Worm (Caenorhabditis elegans) whole organism, L3 larva: Measurements from ENCODE around the gene W04B5.5.

Experiments used
- R02D3.7 ChIP-seq: fragments of 150-350 bp; optimal IDR thresholded peaks from 2 replicates; lab custom pipeline; 2014; ENCODE audit warnings: missing biosample characterization, missing genetic modification characterization
- ZK546.5 ChIP-seq: sonication (generic microtip); optimal IDR thresholded peaks from 2 replicates; lab custom pipeline; 2017; ENCODE audit warnings: missing biosample characterization, missing genetic modification characterization
- ama-1 ChIP-seq: fragments of 150-350 bp; optimal IDR thresholded peaks from 2 replicates; lab custom pipeline; 2018
- ceh-16 ChIP-seq: sonication (generic microtip); optimal IDR thresholded peaks from 2 replicates; lab custom pipeline; 2017; ENCODE audit warnings: missing biosample characterization, missing genetic modification characterization
- ceh-9 ChIP-seq: sonication (generic microtip); optimal IDR thresholded peaks from 2 replicates; lab custom pipeline; 2018; ENCODE audit warnings: missing biosample characterization, missing genetic modification characterization
- egl-27 ChIP-seq: sonication (generic microtip); optimal IDR thresholded peaks from 4 replicates; lab custom pipeline; 2017; ENCODE audit warnings: missing biosample characterization, missing genetic modification reagents, missing genetic modification characterization
- elt-2 ChIP-seq: sonication (generic microtip); optimal IDR thresholded peaks from 2 replicates; lab custom pipeline; 2016; ENCODE audit warnings: missing genetic modification reagents, mild to moderate bottlenecking, missing genetic modification characterization, missing compliant biosample characterization
- elt-3 ChIP-seq, 3 experiments: fragments of 150-350 bp in 1 of 3; sonication (generic microtip) in 2 of 3; optimal IDR thresholded peaks; 2 replicates in 2 of 3; 4 replicates in 1 of 3; lab custom pipeline; 2014 to 2017; ENCODE audit warnings: missing biosample characterization in 3 of 3, missing genetic modification characterization in 3 of 3
- eor-1 ChIP-seq, 2 experiments: fragments of 150-350 bp; optimal IDR thresholded peaks; 2 replicates each; lab custom pipeline; 2014 to 2018; ENCODE audit warnings: missing biosample characterization in 2 of 2, missing genetic modification characterization in 2 of 2
- fkh-2 ChIP-seq: fragments of 150-350 bp; optimal IDR thresholded peaks from 2 replicates; lab custom pipeline; 2014; ENCODE audit warnings: missing biosample characterization, missing genetic modification reagents, missing genetic modification characterization
- fos-1 ChIP-seq: fragments of 150-350 bp; optimal IDR thresholded peaks from 2 replicates; lab custom pipeline; 2014; ENCODE audit warnings: missing biosample characterization, missing genetic modification characterization
- hmg-11 ChIP-seq: sonication (generic microtip); optimal IDR thresholded peaks from 2 replicates; lab custom pipeline; 2016; ENCODE audit warnings: missing genetic modification characterization, missing compliant biosample characterization
- jun-1 ChIP-seq: fragments of 150-350 bp; optimal IDR thresholded peaks from 2 replicates; lab custom pipeline; 2014; ENCODE audit warnings: missing biosample characterization, missing genetic modification reagents, missing genetic modification characterization
- lin-15B ChIP-seq: fragments of 150-350 bp; optimal IDR thresholded peaks from 2 replicates; lab custom pipeline; 2014; ENCODE audit warnings: missing biosample characterization, missing genetic modification characterization
- lin-39 ChIP-seq: fragments of 150-350 bp; optimal IDR thresholded peaks from 2 replicates; lab custom pipeline; 2018; ENCODE audit warnings: missing biosample characterization, missing genetic modification reagents, missing genetic modification characterization
- lsy-12 ChIP-seq: sonication (generic microtip); optimal IDR thresholded peaks from 2 replicates; lab custom pipeline; 2016; ENCODE audit warnings: mild to moderate bottlenecking, missing genetic modification characterization, missing compliant biosample characterization
- mml-1 ChIP-seq: fragments of 150-350 bp; sonication (generic microtip); optimal IDR thresholded peaks from 3 replicates; lab custom pipeline; 2014; ENCODE audit warnings: missing biosample characterization, missing genetic modification characterization
- nfya-1 ChIP-seq: sonication (generic microtip); optimal IDR thresholded peaks from 2 replicates; lab custom pipeline; 2017; ENCODE audit warnings: missing genetic modification characterization, mild to moderate bottlenecking, missing compliant biosample characterization, antibody characterized with exemption, moderate library complexity; ENCODE audit not compliant: insufficient read depth
- nhr-12 ChIP-seq: fragments of 150-350 bp; optimal IDR thresholded peaks from 2 replicates; lab custom pipeline; 2014; ENCODE audit warnings: missing biosample characterization, missing genetic modification characterization
- nhr-237 ChIP-seq: fragments of 150-350 bp; optimal IDR thresholded peaks from 2 replicates; lab custom pipeline; 2014; ENCODE audit warnings: missing biosample characterization, missing genetic modification characterization
- nhr-25 ChIP-seq: sonication (generic microtip); optimal IDR thresholded peaks from 2 replicates; lab custom pipeline; 2017; ENCODE audit warnings: missing biosample characterization, missing genetic modification characterization
- nhr-28 ChIP-seq: fragments of 150-350 bp; optimal IDR thresholded peaks from 2 replicates; lab custom pipeline; 2014; ENCODE audit warnings: missing biosample characterization, missing genetic modification characterization
- nhr-76 ChIP-seq: fragments of 150-350 bp; sonication (generic microtip); optimal IDR thresholded peaks from 5 replicates; lab custom pipeline; 2014; ENCODE audit warnings: missing biosample characterization, missing genetic modification characterization
- nhr-77 ChIP-seq: fragments of 150-350 bp; optimal IDR thresholded peaks from 2 replicates; lab custom pipeline; 2014; ENCODE audit warnings: missing biosample characterization, missing genetic modification characterization
- pha-4 ChIP-seq: fragments of 150-350 bp; optimal IDR thresholded peaks from 2 replicates; lab custom pipeline; 2014; ENCODE audit warnings: missing biosample characterization, missing genetic modification reagents, missing genetic modification characterization
- sea-2 ChIP-seq: fragments of 150-350 bp; sonication (generic microtip); optimal IDR thresholded peaks from 4 replicates; lab custom pipeline; 2014; ENCODE audit warnings: missing biosample characterization, missing genetic modification reagents, missing genetic modification characterization
- snpc-4 ChIP-seq: fragments of 150-350 bp; optimal IDR thresholded peaks from 2 replicates; lab custom pipeline; 2014; ENCODE audit warnings: missing biosample characterization, missing genetic modification characterization
- tbx-2 ChIP-seq: sonication (generic microtip); optimal IDR thresholded peaks from 2 replicates; lab custom pipeline; 2016; ENCODE audit warnings: mild to moderate bottlenecking, missing genetic modification characterization, missing compliant biosample characterization
- unc-62 ChIP-seq: fragments of 150-350 bp; sonication (generic microtip); optimal IDR thresholded peaks from 4 replicates; lab custom pipeline; 2014; ENCODE audit warnings: missing biosample characterization, missing genetic modification reagents, missing genetic modification characterization
- zag-1 ChIP-seq: fragments of 150-350 bp; optimal IDR thresholded peaks from 2 replicates; lab custom pipeline; 2014; ENCODE audit warnings: missing biosample characterization, missing genetic modification characterization
- ztf-11 ChIP-seq: fragments of 150-350 bp; optimal IDR thresholded peaks from 2 replicates; lab custom pipeline; 2014; ENCODE audit warnings: missing biosample characterization, missing genetic modification characterization

Gene W04B5.5

ce11 chrIII:2375918-2376317, 42.1 kb downstream of the W04B5.5 start, which contains the start of gene H14E04.2 (continued):
- no peak for TF ChIP-seq elt-2 (tag; lab: Kevin White, UChicago)
- TF ChIP-seq ama-1 (lab: Kevin White, UChicago): no peak
- peak; percentile 37 for TF ChIP-seq lin-39 (tag; lab: Kevin White, UChicago)
- no peak for TF ChIP-seq unc-62 (GFP tag; lab: Kevin White, UChicago)
- peak; percentile 78 for TF ChIP-seq nhr-25 (tag; lab: Kevin White, UChicago)
- no peak for TF ChIP-seq nhr-237 (tag; lab: Kevin White, UChicago)
- TF ChIP-seq sea-2 (GFP tag; lab: Kevin White, UChicago): no peak
- TF ChIP-seq hmg-11 (tag; lab: Kevin White, UChicago): peak; percentile 14
- TF ChIP-seq nhr-12: no peak
- no peak for TF ChIP-seq fos-1 (tag; lab: Kevin White, UChicago)
- TF ChIP-seq nhr-76 (tag; lab: Kevin White, UChicago): no peak

DNA sequence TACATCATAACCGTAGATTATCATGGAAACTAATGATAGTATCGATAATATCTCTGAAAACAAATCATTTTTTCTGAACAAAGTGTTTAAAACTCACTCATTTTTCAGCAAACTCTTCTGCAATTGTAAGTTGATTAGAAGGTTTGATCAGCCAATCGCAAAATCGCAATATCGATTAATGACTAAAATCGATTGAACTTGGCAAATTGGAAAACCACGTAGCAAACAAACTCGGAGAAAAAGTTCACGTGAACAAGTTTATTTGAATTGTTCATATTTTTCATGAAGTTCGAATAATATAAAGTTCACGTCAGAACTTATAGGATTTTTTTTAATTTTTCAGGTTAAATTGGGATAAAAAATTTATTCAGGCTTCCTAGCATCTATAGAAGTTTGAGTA, 46.1 kb downstream of the W04B5.5 start, which contains the start of gene H04J21.1:
Gene H04J21.1, minus strand, starts transcription at position 101 of the 400 bp plus-strand sequence.
- no peak for TF ChIP-seq R02D3.7 (tag; lab: Kevin White, UChicago)
- no peak for TF ChIP-seq egl-27
- no peak for TF ChIP-seq eor-1 (tag; optimal IDR thresholded peaks at IDR 0.05; lab: Kevin White, UChicago)

DNA sequence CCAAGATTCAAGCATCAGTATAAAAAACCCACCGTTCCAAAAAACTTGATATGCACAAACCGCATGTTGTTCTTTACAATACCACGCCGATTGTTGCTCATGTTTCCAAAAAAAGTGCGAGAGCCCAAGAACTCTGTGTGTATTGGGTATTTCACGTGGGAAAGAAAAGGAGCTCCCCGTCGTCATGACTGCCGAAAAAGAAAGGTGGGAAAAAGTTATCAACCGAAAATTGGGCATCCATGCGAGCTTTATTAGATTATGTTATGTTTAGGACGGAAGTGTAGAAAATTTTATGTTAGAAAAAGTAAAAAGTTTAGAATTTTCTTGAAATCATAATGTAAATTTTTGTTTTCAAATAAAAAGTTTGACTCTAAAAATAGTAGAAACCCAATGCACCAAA, 49.6 kb downstream of the W04B5.5 start, which contains the start of gene H04J21.4:
Gene H04J21.4, minus strand, starts transcription at position 101 of the 400 bp plus-strand sequence.
- TF ChIP-seq pha-4 (no peak), mml-1 (no peak), jun-1 (no peak), snpc-4 (tag; lab: Kevin White, UChicago) (no peak), unc-62 (GFP tag; lab: Kevin White, UChicago) (no peak), elt-2 (tag; lab: Kevin White, UChicago) (no peak), elt-3 (tag; optimal IDR thresholded peaks at IDR 0.05; lab: Kevin White, UChicago) (no peak), tbx-2 (tag; lab: Kevin White, UChicago) (no peak), lin-15B (tag; lab: Kevin White, UChicago) (no peak), ceh-16 (tag; lab: Kevin White, UChicago) (no peak), fkh-2 (tag; lab: Kevin White, UChicago) (no peak), zag-1 (tag; lab: Kevin White, UChicago) (no peak), ZK546.5 (no peak), ceh-9 (tag; lab: Kevin White, UChicago) (no peak), nhr-77 (tag; lab: Kevin White, UChicago) (no peak), nhr-12 (no peak), eor-1 (tag; optimal IDR thresholded peaks at IDR 0.05; lab: Kevin White, UChicago) (no peak), R02D3.7 (tag; lab: Kevin White, UChicago) (no peak), nhr-28 (tag; lab: Kevin White, UChicago) (no peak)

DNA sequence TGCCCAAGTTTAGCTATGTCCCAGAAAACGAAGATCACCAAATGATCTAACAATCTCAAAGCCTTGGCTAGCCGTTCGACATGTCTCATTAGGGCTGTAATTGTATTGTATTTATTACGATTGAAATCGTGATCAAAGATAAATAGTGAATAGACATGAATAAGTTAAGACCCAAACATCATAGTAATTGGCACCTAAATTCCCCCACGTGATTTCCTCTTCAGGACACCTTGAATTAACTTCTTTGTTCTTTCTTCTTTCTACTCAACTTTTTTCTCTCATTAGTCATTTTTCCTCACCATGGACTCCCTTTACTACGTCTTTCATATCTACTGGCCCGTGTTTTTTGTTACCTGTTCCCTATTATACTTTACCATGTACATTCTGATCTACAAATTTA, 55.4 kb downstream of the W04B5.5 start, which contains the start of gene srd-69:
Gene srd-69, plus strand, starts transcription at position 301 of the 400 bp plus-strand sequence.
- no peak for TF ChIP-seq fkh-2 (tag; lab: Kevin White, UChicago)
- no peak for TF ChIP-seq lin-39 (tag; lab: Kevin White, UChicago)
- TF ChIP-seq nhr-12: no peak
- TF ChIP-seq lsy-12 (tag; lab: Kevin White, UChicago): no peak
- no peak for TF ChIP-seq ceh-16 (tag; lab: Kevin White, UChicago)
- no peak for TF ChIP-seq fos-1 (tag; lab: Kevin White, UChicago)
- no peak for TF ChIP-seq ztf-11 (tag; lab: Kevin White, UChicago)
- no peak for TF ChIP-seq nfya-1
